Worm (Caenorhabditis elegans) whole organism, L2 larva: ENCODE data around the gene C37C3.2.

ENCODE experiments used
- C34F6.9 ChIP-seq: fragments of 150-350 bp; optimal IDR thresholded peaks from 2 replicates; lab custom pipeline; 2014; ENCODE audit warnings: missing biosample characterization, missing genetic modification characterization
- F13H6.1 ChIP-seq: sonication (generic microtip); optimal IDR thresholded peaks from 2 replicates; lab custom pipeline; 2016; ENCODE audit warnings: missing genetic modification characterization, missing compliant biosample characterization
- alr-1 ChIP-seq: fragments of 150-350 bp; optimal IDR thresholded peaks from 2 replicates; lab custom pipeline; 2014; ENCODE audit warnings: missing biosample characterization, missing genetic modification characterization
- ama-1 ChIP-seq: fragments of 150-350 bp; optimal IDR thresholded peaks from 2 replicates; lab custom pipeline; 2018; ENCODE audit warnings: inconsistent platforms
- blmp-1 ChIP-seq: sonication (generic microtip); optimal IDR thresholded peaks from 2 replicates; lab custom pipeline; 2017; ENCODE audit warnings: missing genetic modification characterization, mild to moderate bottlenecking, missing compliant biosample characterization, antibody characterized with exemption, moderate library complexity; ENCODE audit not compliant: insufficient read depth
- ceh-16 ChIP-seq: fragments of 150-350 bp; optimal IDR thresholded peaks from 2 replicates; lab custom pipeline; 2014; ENCODE audit warnings: missing biosample characterization, missing genetic modification characterization
- ceh-82 ChIP-seq: fragments of 150-350 bp; optimal IDR thresholded peaks from 2 replicates; lab custom pipeline; 2014; ENCODE audit warnings: missing biosample characterization, missing genetic modification characterization
- crh-2 ChIP-seq: sonication (generic microtip); optimal IDR thresholded peaks from 2 replicates; lab custom pipeline; 2017; ENCODE audit warnings: missing biosample characterization, missing genetic modification characterization
- elt-1 ChIP-seq: fragments of 150-350 bp; optimal IDR thresholded peaks from 2 replicates; lab custom pipeline; 2014; ENCODE audit warnings: missing biosample characterization, missing genetic modification characterization
- fos-1 ChIP-seq: fragments of 150-350 bp; optimal IDR thresholded peaks from 2 replicates; lab custom pipeline; 2014; ENCODE audit warnings: missing biosample characterization, missing genetic modification characterization
- gmeb-1 ChIP-seq: fragments of 150-350 bp; optimal IDR thresholded peaks from 2 replicates; lab custom pipeline; 2014; ENCODE audit warnings: missing biosample characterization, missing genetic modification characterization
- lin-13 ChIP-seq: fragments of 150-350 bp; optimal IDR thresholded peaks from 2 replicates; lab custom pipeline; 2014; ENCODE audit warnings: missing biosample characterization, missing genetic modification reagents, missing genetic modification characterization
- lin-39 ChIP-seq: fragments of 150-350 bp; optimal IDR thresholded peaks from 2 replicates; lab custom pipeline; 2014; ENCODE audit warnings: missing biosample characterization, missing genetic modification reagents, missing genetic modification characterization
- lsy-2 ChIP-seq, 2 experiments: fragments of 150-350 bp in 1 of 2; sonication (generic microtip) in 1 of 2; optimal IDR thresholded peaks; 2 replicates each; lab custom pipeline; 2014 to 2017; ENCODE audit warnings: missing biosample characterization in 2 of 2, missing genetic modification characterization in 2 of 2
- mab-5 ChIP-seq: fragments of 150-350 bp; optimal IDR thresholded peaks from 2 replicates; lab custom pipeline; 2014; ENCODE audit warnings: missing biosample characterization, missing genetic modification characterization
- mbf-1 ChIP-seq: sonication (generic microtip); optimal IDR thresholded peaks from 2 replicates; lab custom pipeline; 2017; ENCODE audit warnings: missing biosample characterization, missing genetic modification characterization
- mdl-1 ChIP-seq, 2 experiments: fragments of 150-350 bp in 1 of 2; sonication (generic microtip) in 1 of 2; optimal IDR thresholded peaks; 2 replicates each; lab custom pipeline; 2017; ENCODE audit warnings: missing biosample characterization in 2 of 2, missing genetic modification characterization in 2 of 2
- nhr-10 ChIP-seq: sonication (generic microtip); optimal IDR thresholded peaks from 2 replicates; lab custom pipeline; 2017; ENCODE audit warnings: missing biosample characterization, missing genetic modification characterization
- nhr-11 ChIP-seq: fragments of 150-350 bp; optimal IDR thresholded peaks from 2 replicates; lab custom pipeline; 2014; ENCODE audit warnings: missing biosample characterization, missing genetic modification characterization
- nhr-129 ChIP-seq: fragments of 150-350 bp; optimal IDR thresholded peaks from 2 replicates; lab custom pipeline; 2014; ENCODE audit warnings: missing biosample characterization, missing genetic modification characterization
- nhr-23 ChIP-seq: fragments of 150-350 bp; optimal IDR thresholded peaks from 2 replicates; lab custom pipeline; 2014; ENCODE audit warnings: missing biosample characterization, missing genetic modification reagents, missing genetic modification characterization
- nhr-237 ChIP-seq: fragments of 150-350 bp; optimal IDR thresholded peaks from 2 replicates; lab custom pipeline; 2014; ENCODE audit warnings: missing biosample characterization, missing genetic modification characterization
- nhr-25 ChIP-seq: fragments of 150-350 bp; sonication (generic microtip); optimal IDR thresholded peaks from 3 replicates; lab custom pipeline; 2014; ENCODE audit warnings: missing biosample characterization, missing genetic modification characterization
- nhr-6 ChIP-seq: fragments of 150-350 bp; optimal IDR thresholded peaks from 2 replicates; lab custom pipeline; 2014; ENCODE audit warnings: missing biosample characterization, missing genetic modification characterization
- nhr-77 ChIP-seq: fragments of 150-350 bp; optimal IDR thresholded peaks from 2 replicates; lab custom pipeline; 2014; ENCODE audit warnings: missing biosample characterization, missing genetic modification characterization
- sem-4 ChIP-seq: fragments of 150-350 bp; optimal IDR thresholded peaks from 2 replicates; lab custom pipeline; 2014; ENCODE audit warnings: missing biosample characterization, missing genetic modification reagents, missing genetic modification characterization
- skn-1 ChIP-seq: sonication (generic microtip); optimal IDR thresholded peaks from 2 replicates; lab custom pipeline; 2017; ENCODE audit warnings: missing biosample characterization, missing genetic modification characterization
- unc-39 ChIP-seq: fragments of 150-350 bp; optimal IDR thresholded peaks from 2 replicates; lab custom pipeline; 2014; ENCODE audit warnings: missing biosample characterization, missing genetic modification characterization
- unc-55 ChIP-seq: fragments of 150-350 bp; sonication (generic microtip); optimal IDR thresholded peaks from 3 replicates; lab custom pipeline; 2014; ENCODE audit warnings: missing biosample characterization, missing genetic modification reagents, missing genetic modification characterization
- ztf-1 ChIP-seq: fragments of 200-800 bp; sonication (Bioruptor generic); conservative IDR thresholded peaks from 2 replicates; pipeline ENCODE4 v1.3.6; 2022; ENCODE audit warnings: missing genetic modification characterization, missing compliant biosample characterization
- ztf-11 ChIP-seq: sonication (generic microtip); optimal IDR thresholded peaks from 2 replicates; lab custom pipeline; 2017; ENCODE audit warnings: missing biosample characterization, missing genetic modification characterization

Gene C37C3.2

ce11 chrV:7872945-7873344 is 17.2 kb downstream of the C37C3.2 start:
- TF ChIP-seq nhr-129 (no peak), nhr-25 (no peak), C34F6.9 (tag; lab: Kevin White, UChicago) (no peak), unc-55 (GFP tag; lab: Kevin White, UChicago) (no peak), blmp-1 (no peak), nhr-77 (tag; lab: Kevin White, UChicago) (no peak), mbf-1 (tag; lab: Kevin White, UChicago) (no peak), mdl-1 (tag; optimal IDR thresholded peaks at IDR 0.05; lab: Kevin White, UChicago) (no peak), ztf-11 (no peak), elt-1 (tag; lab: Kevin White, UChicago) (no peak), crh-2 (tag; lab: Kevin White, UChicago) (no peak)

ce11 chrV:7875456-7875855 is 19.7 kb downstream of the C37C3.2 start, which contains the start of gene F40A3.4:
Gene F40A3.4, plus strand, starts transcription at chrV:7875756.
- no peak for TF ChIP-seq nhr-11 (tag; lab: Kevin White, UChicago)
- TF ChIP-seq nhr-237 = no peak
- TF ChIP-seq nhr-77 (tag; lab: Kevin White, UChicago) = no peak
- TF ChIP-seq ceh-82 = no peak
- TF ChIP-seq, all 48 proteins: peak for 0

ce11 chrV:7876881-7877475 is 21.2 kb downstream of the C37C3.2 start, which contains the start of gene F40A3.3:
Gene F40A3.3, plus strand, starts transcription at chrV:7877444.
- TF ChIP-seq lin-39 (tag; lab: Kevin White, UChicago) = no peak
- TF ChIP-seq nhr-129 = peak; percentile 1
- TF ChIP-seq lsy-2 (tag; optimal IDR thresholded peaks at IDR 0.05; lab: Kevin White, UChicago) = peak in 1 of 2 experiments; percentile 12
- TF ChIP-seq unc-55 (GFP tag; lab: Kevin White, UChicago) = peak; percentile 2
- no peak for TF ChIP-seq ceh-82

ce11 chrV:7878411-7878964 is 22.7 kb downstream of the C37C3.2 start, which contains the start of gene F40A3.2:
Gene F40A3.2, plus strand, starts transcription at chrV:7878914.
- TF ChIP-seq nhr-129 (peak; percentile 3), nhr-10 (tag; lab: Kevin White, UChicago) (no peak), mab-5 (tag; lab: Kevin White, UChicago) (no peak), gmeb-1 (tag; lab: Kevin White, UChicago) (peak; percentile 16), alr-1 (tag; lab: Kevin White, UChicago) (no peak), nhr-77 (tag; lab: Kevin White, UChicago) (no peak), ceh-16 (tag; lab: Kevin White, UChicago) (no peak), unc-39 (tag; lab: Kevin White, UChicago) (no peak)
- TF ChIP-seq, all 48 proteins: peak for 2

- TF ChIP-seq nhr-129 (peak; percentile 19), nhr-11 (tag; lab: Kevin White, UChicago) (no peak), sem-4 (tag; lab: Kevin White, UChicago) (peak; percentile 3), C34F6.9 (tag; lab: Kevin White, UChicago) (peak; percentile 21)
- TF ChIP-seq, all 48 proteins: peak for 3
Observed at ce11 chrV:7884441-7884840, 28.7 kb downstream of the C37C3.2 start.

- TF ChIP-seq nhr-6 (no peak), lin-13 (GFP tag; lab: Kevin White, UChicago) (no peak), unc-39 (tag; lab: Kevin White, UChicago) (no peak), fos-1 (tag; lab: Kevin White, UChicago) (peak; percentile 50), F13H6.1 (no peak), nhr-23 (tag; lab: Kevin White, UChicago) (no peak)
Observed at ce11 chrV:7888036-7888435, 32.3 kb downstream of the C37C3.2 start.

- TF ChIP-seq crh-2 (tag; lab: Kevin White, UChicago) (no peak), skn-1 (tag; lab: Kevin White, UChicago) (no peak), F13H6.1 (no peak), ztf-11 (no peak), gmeb-1 (tag; lab: Kevin White, UChicago) (no peak), ztf-1 (GFP tag; lab: Robert Waterston, UW) (no peak), ama-1 (lab: Kevin White, UChicago) (no peak)
Observed at ce11 chrV:7891230-7891629, 35.5 kb downstream of the C37C3.2 start, which contains the start of gene F40A3.1. Gene F40A3.1, plus strand, starts transcription at chrV:7891530.
